Fruit fly (Drosophila melanogaster): ENCODE measurements around the gene Ada2b.

Gene Ada2b

dm6 chr3R:8239472-8240301 is 628 bp downstream of the Ada2b start (continued):
- TF ChIP-seq lilli (GFP tag; optimal IDR thresholded peaks at IDR 0.05) (peak; percentile 86), CG16813 (GFP tag; IDR thresholded peaks at IDR 0.05; ENCODE audit: partially characterized antibody) (no peak), CG11247 (GFP tag; IDR thresholded peaks at IDR 0.05) (peak; percentile 50), Med (GFP tag) (peak; percentile 88), CG34422 (GFP tag; IDR thresholded peaks at IDR 0.05) (peak; percentile 64), Six4 (GFP tag; optimal IDR thresholded peaks at IDR 0.05) (peak; percentile 67), en (GFP tag; optimal IDR thresholded peaks at IDR 0.05) (peak; percentile 41), ap (GFP tag; IDR thresholded peaks at IDR 0.05) (peak; percentile 60), salm (tag; optimal IDR thresholded peaks at IDR 0.05) (peak; percentile 72), fu2 (GFP tag; optimal IDR thresholded peaks at IDR 0.05) (peak; percentile 72), Ravus (GFP tag; IDR thresholded peaks at IDR 0.05) (no peak), CG31441 (GFP tag; IDR thresholded peaks at IDR 0.05) (peak; percentile 93), Trl (optimal IDR thresholded peaks at IDR 0.05) (no peak), Trl (GFP tag; optimal IDR thresholded peaks at IDR 0.05) (peak; percentile 75), B-H1 (GFP tag; IDR thresholded peaks at IDR 0.05) (peak; percentile 61; the same call in 2 of the 3 replicates), HLH54F (GFP tag; optimal IDR thresholded peaks at IDR 0.05) (peak; percentile 61), amos (GFP tag; IDR thresholded peaks at IDR 0.05; ENCODE audit: partially characterized antibody) (no peak), CG7271 (tag; optimal IDR thresholded peaks at IDR 0.05) (peak; percentile 6), sug (tag; optimal IDR thresholded peaks at IDR 0.05) (peak; percentile 92), so (GFP tag; IDR thresholded peaks at IDR 0.05) (peak; percentile 80), CG10565 (GFP tag; optimal IDR thresholded peaks at IDR 0.05) (peak; percentile 23), ranshi (GFP tag; IDR thresholded peaks at IDR 0.05) (peak; percentile 42; the same call in 1 of the 2 replicates), Hr3 (GFP tag; optimal IDR thresholded peaks at IDR 0.05) (peak; percentile 85), cwo (GFP tag; optimal IDR thresholded peaks at IDR 0.05) (peak; percentile 87), CG10366 (GFP tag; IDR thresholded peaks at IDR 0.05) (peak; percentile 56; the same call in 1 of the 2 replicates), oc (tag; optimal IDR thresholded peaks at IDR 0.05) (peak; percentile 81), CG5953 (GFP tag; IDR thresholded peaks at IDR 0.05) (peak; percentile 71), scrt (GFP tag; optimal IDR thresholded peaks at IDR 0.05) (peak; percentile 79), CG12659 (GFP tag; optimal IDR thresholded peaks at IDR 0.05) (peak; percentile 95), Dbx (GFP tag; IDR thresholded peaks at IDR 0.05) (peak; percentile 41; the same call in 1 of the 3 replicates), CG9876 (GFP tag; optimal IDR thresholded peaks at IDR 0.05) (peak; percentile 22), p53 (GFP tag; optimal IDR thresholded peaks at IDR 0.05) (no peak), pum (GFP tag; optimal IDR thresholded peaks at IDR 0.05) (peak; percentile 41), Rx (GFP tag; IDR thresholded peaks at IDR 0.05) (peak; percentile 60), jing (GFP tag; optimal IDR thresholded peaks at IDR 0.05) (peak; percentile 50), CG17385 (GFP tag; optimal IDR thresholded peaks at IDR 0.05) (peak; percentile 92), sima (GFP tag; optimal IDR thresholded peaks at IDR 0.05) (peak; percentile 61), CG6791 (GFP tag; IDR thresholded peaks at IDR 0.05; ENCODE audit: partially characterized antibody) (no peak), CG10431 (GFP tag; optimal IDR thresholded peaks at IDR 0.05) (peak; percentile 83), CG14965 (GFP tag; optimal IDR thresholded peaks at IDR 0.05; ENCODE audit: borderline replicate concordance) (no peak), CG18619 (GFP tag; optimal IDR thresholded peaks at IDR 0.05) (peak; percentile 95), pho (GFP tag; optimal IDR thresholded peaks at IDR 0.05) (peak; percentile 87), dm (GFP tag; optimal IDR thresholded peaks at IDR 0.05) (peak; percentile 56), CG10321 (GFP tag; IDR thresholded peaks at IDR 0.05) (no peak), gsb (GFP tag; IDR thresholded peaks at IDR 0.05) (peak; percentile 54; the same call in 1 of the 2 replicates), D19B (GFP tag; optimal IDR thresholded peaks at IDR 0.05) (peak; percentile 83), CG9797 (GFP tag; optimal IDR thresholded peaks at IDR 0.05) (no peak), hkb (optimal IDR thresholded peaks at IDR 0.05) (no peak), hkb (GFP tag; IDR thresholded peaks at IDR 0.05) (peak; percentile 81), CG3281 (GFP tag; optimal IDR thresholded peaks at IDR 0.05) (peak; percentile 96)

Measured in whole organism, embryonic.